Worm (Caenorhabditis elegans): ENCODE data around the gene C25H3.1.
A peak's percentile ranks its signal among the peaks of the same experiment; 100 is the strongest.

Gene C25H3.1

DNA sequence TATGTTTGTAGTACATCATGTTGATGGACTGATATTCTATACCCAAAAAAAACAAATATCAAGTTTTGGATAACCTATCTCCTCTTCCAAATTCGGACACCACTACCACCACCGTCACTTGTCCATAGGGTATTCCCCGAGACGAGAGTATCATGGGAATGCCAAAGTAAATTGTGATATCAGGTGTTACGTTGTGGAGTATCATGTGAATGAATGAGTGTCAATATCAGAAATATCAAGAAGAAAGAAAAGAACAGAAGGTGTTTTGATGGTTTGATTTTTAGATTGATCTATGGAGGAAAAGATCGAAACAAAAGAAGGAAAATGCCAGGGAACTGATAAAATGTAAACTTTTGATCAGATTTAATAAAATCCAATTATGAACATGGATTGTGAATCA lies 617 bp upstream of the C25H3.1 start (continued):
- TF ChIP-seq hlh-17 (GFP tag; optimal IDR thresholded peaks at IDR 0.05; ENCODE audit: borderline replicate concordance): no peak
- peak; percentile 77 for TF ChIP-seq nhr-20 (tag; optimal IDR thresholded peaks at IDR 0.05)
- peak; percentile 85 for TF ChIP-seq lin-14 (GFP tag; optimal IDR thresholded peaks at IDR 0.05)
- no peak for TF ChIP-seq efl-3 (GFP tag; optimal IDR thresholded peaks at IDR 0.05)
- peak; percentile 50 for TF ChIP-seq C16A3.4 (tag; optimal IDR thresholded peaks at IDR 0.05)
- peak; percentile 46 for TF ChIP-seq vab-15 (tag; optimal IDR thresholded peaks at IDR 0.05)
- no peak for TF ChIP-seq unc-30 (tag; optimal IDR thresholded peaks at IDR 0.05)
- peak; percentile 35 for TF ChIP-seq ztf-4 (tag; optimal IDR thresholded peaks at IDR 0.05)
- TF ChIP-seq fkh-4 (tag; optimal IDR thresholded peaks at IDR 0.05; ENCODE audit: borderline replicate concordance): no peak
- no peak for TF ChIP-seq ets-5 (GFP tag; IDR thresholded peaks at IDR 0.05)
- TF ChIP-seq nhr-90 (tag; optimal IDR thresholded peaks at IDR 0.05; ENCODE audit: poor library complexity): no peak
- no peak for TF ChIP-seq zag-1 (tag; optimal IDR thresholded peaks at IDR 0.05)
- no peak for TF ChIP-seq fos-1 (tag; optimal IDR thresholded peaks at IDR 0.05)
- peak; percentile 57 for TF ChIP-seq lin-13 (GFP tag; optimal IDR thresholded peaks at IDR 0.05)
- TF ChIP-seq ceh-88 (GFP tag; IDR thresholded peaks at IDR 0.05): no peak
- TF ChIP-seq lsy-2 (tag; optimal IDR thresholded peaks at IDR 0.05): peak; percentile 44 to 55
- TF ChIP-seq ztf-11 (tag; optimal IDR thresholded peaks at IDR 0.05): no peak
- peak; percentile 51 for TF ChIP-seq elt-2 (tag; optimal IDR thresholded peaks at IDR 0.05)
- TF ChIP-seq mab-9 (GFP tag; IDR thresholded peaks at IDR 0.05): no peak
- TF ChIP-seq tlp-1 (tag; optimal IDR thresholded peaks at IDR 0.05): no peak
- TF ChIP-seq mep-1 (tag; optimal IDR thresholded peaks at IDR 0.05): peak; percentile 52

DNA sequence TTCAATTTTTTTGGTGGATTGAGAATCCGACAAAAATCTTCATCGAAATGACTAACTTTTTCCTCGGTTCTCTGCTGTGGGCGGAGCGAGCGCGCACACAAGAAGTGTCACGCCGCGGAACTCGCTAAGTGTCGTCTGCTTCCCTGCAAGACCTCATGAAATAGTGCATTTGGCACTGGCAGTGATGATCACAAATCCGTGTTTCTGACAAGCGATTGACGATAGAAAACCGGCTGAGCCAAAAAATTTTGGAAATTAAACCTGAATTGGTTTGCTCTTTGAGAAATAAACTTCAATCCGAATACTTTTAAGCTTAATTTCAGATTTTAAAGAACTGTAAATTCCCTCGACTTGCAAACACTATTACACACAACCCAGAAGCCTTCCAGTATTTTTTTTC lies 2.6 kb downstream of the C25H3.1 start:
- TF ChIP-seq egl-27 (tag; optimal IDR thresholded peaks at IDR 0.05): peak in 1 of 2 experiments; percentile 57
- TF ChIP-seq sup-37 (GFP tag; optimal IDR thresholded peaks at IDR 0.05): peak; percentile 54
- peak; percentile 99 for TF ChIP-seq snpc-4 (tag; optimal IDR thresholded peaks at IDR 0.05)
- no peak for TF ChIP-seq nhr-28 (tag; optimal IDR thresholded peaks at IDR 0.05)
- TF ChIP-seq pag-3 (tag; optimal IDR thresholded peaks at IDR 0.05; ENCODE audit: borderline replicate concordance, insufficient read depth): no peak
- peak; percentile 12 for TF ChIP-seq F16B12.6 (tag; optimal IDR thresholded peaks at IDR 0.05)
- TF ChIP-seq C34B4.2 (tag; optimal IDR thresholded peaks at IDR 0.05): no peak
- TF ChIP-seq lin-39 (tag; optimal IDR thresholded peaks at IDR 0.05): peak; percentile 87
- TF ChIP-seq ces-1 (GFP tag; optimal IDR thresholded peaks at IDR 0.05): no peak
- no peak for TF ChIP-seq pax-3 (tag; optimal IDR thresholded peaks at IDR 0.05)
- TF ChIP-seq hpl-2 (GFP tag; optimal IDR thresholded peaks at IDR 0.05): no peak
- no peak for TF ChIP-seq alr-1 (tag; optimal IDR thresholded peaks at IDR 0.05; ENCODE audit: borderline replicate concordance)
- TF ChIP-seq nhr-19 (GFP tag; conservative IDR thresholded peaks at IDR 0.05): peak; percentile 89
- TF ChIP-seq jun-1 (tag; optimal IDR thresholded peaks at IDR 0.05): peak; percentile 9
- TF ChIP-seq egl-13 (tag; optimal IDR thresholded peaks at IDR 0.05): no peak
- peak; percentile 55 to 77 for TF ChIP-seq lsy-2 (tag; optimal IDR thresholded peaks at IDR 0.05)
- TF ChIP-seq hlh-4 (tag; optimal IDR thresholded peaks at IDR 0.05): no peak
- peak; percentile 78 for TF ChIP-seq swsn-7 (tag; optimal IDR thresholded peaks at IDR 0.05)
- peak; percentile 60 for TF ChIP-seq nhr-77 (tag; optimal IDR thresholded peaks at IDR 0.05)
- TF ChIP-seq unc-30 (tag; optimal IDR thresholded peaks at IDR 0.05): no peak
- TF ChIP-seq lin-35 (GFP tag; optimal IDR thresholded peaks at IDR 0.05): peak; percentile 45 to 72
- no peak for TF ChIP-seq mef-2 (tag; optimal IDR thresholded peaks at IDR 0.05)
- TF ChIP-seq pqm-1 (tag; optimal IDR thresholded peaks at IDR 0.05): no peak
- peak; percentile 84 for TF ChIP-seq snu-23 (GFP tag; optimal IDR thresholded peaks at IDR 0.05)
- TF ChIP-seq nhr-71 (tag; optimal IDR thresholded peaks at IDR 0.05): peak; percentile 89
- no peak for TF ChIP-seq nhr-84 (tag; optimal IDR thresholded peaks at IDR 0.05)
- peak; percentile 21 for TF ChIP-seq C16A3.4 (tag; optimal IDR thresholded peaks at IDR 0.05)
- TF ChIP-seq blmp-1 (tag; optimal IDR thresholded peaks at IDR 0.05): peak; percentile 17
- peak in 1 of 6 experiments; percentile 35 for TF ChIP-seq elt-3 (tag; optimal IDR thresholded peaks at IDR 0.05)
- peak; percentile 58 for TF ChIP-seq irx-1 (tag; optimal IDR thresholded peaks at IDR 0.05)
- TF ChIP-seq lir-3 (tag; optimal IDR thresholded peaks at IDR 0.05; ENCODE audit: poor library complexity): peak; percentile 36
- TF ChIP-seq ceh-88 (GFP tag; IDR thresholded peaks at IDR 0.05): no peak
- TF ChIP-seq nhr-85 (tag): peak; percentile 91
- peak; percentile 93 for TF ChIP-seq rnt-1 (tag; optimal IDR thresholded peaks at IDR 0.05)
- peak; percentile 53 for TF ChIP-seq lin-13 (GFP tag; optimal IDR thresholded peaks at IDR 0.05)
- TF ChIP-seq nhr-12 (tag; optimal IDR thresholded peaks at IDR 0.05): no peak
